Worm (Caenorhabditis elegans) whole organism, midembryonic: ENCODE results near the gene Y73F8A.1159.

Experiments
- T22C8.4 ChIP-seq: fragments of 200-800 bp; sonication (Bioruptor generic); IDR thresholded peaks from 2 replicates; pipeline ENCODE4 v1.3.6; 2022; ENCODE audit warnings: missing genetic modification characterization, missing compliant biosample characterization
- cog-1 ChIP-seq: sonication (generic microtip); optimal IDR thresholded peaks from 2 replicates; lab custom pipeline; 2016; ENCODE audit warnings: missing genetic modification characterization, missing compliant biosample characterization
- klf-2 ChIP-seq: fragments of 200-800 bp; sonication (Bioruptor generic); conservative IDR thresholded peaks from 2 replicates; pipeline ENCODE4 v1.3.6; 2022; ENCODE audit warnings: missing genetic modification reagents, missing genetic modification characterization, missing compliant biosample characterization
- ref-1 ChIP-seq: fragments of 200-800 bp; sonication (Bioruptor generic); conservative IDR thresholded peaks from 2 replicates; pipeline ENCODE4 v1.3.6; 2022; ENCODE audit warnings: missing genetic modification reagents, missing genetic modification characterization, missing compliant biosample characterization
- ztf-23 ChIP-seq: fragments of 200-800 bp; sonication (Bioruptor generic); IDR thresholded peaks from 2 replicates; pipeline ENCODE4 v1.3.6; 2022; ENCODE audit warnings: missing genetic modification reagents, missing genetic modification characterization, missing compliant biosample characterization

ce11 chrIV:15391549-15391948 is 722 bp upstream of the Y73F8A.1159 start:
- TF ChIP-seq ztf-23 (GFP tag; lab: Robert Waterston, UW) = no peak
- no peak for TF ChIP-seq T22C8.4 (GFP tag; lab: Robert Waterston, UW)
- no peak for TF ChIP-seq ref-1
- TF ChIP-seq cog-1 (tag; lab: Kevin White, UChicago) = no peak
- no peak for TF ChIP-seq klf-2 (GFP tag; lab: Robert Waterston, UW)
